Worm (Caenorhabditis elegans): ENCODE data around the gene otpl-3.
"Not testable (repeated sequence)": the region's sequence is repeated elsewhere in the genome, so short reads cannot be mapped to it uniquely, and the experiment has no call there.

The otpl-3 gene

DNA sequence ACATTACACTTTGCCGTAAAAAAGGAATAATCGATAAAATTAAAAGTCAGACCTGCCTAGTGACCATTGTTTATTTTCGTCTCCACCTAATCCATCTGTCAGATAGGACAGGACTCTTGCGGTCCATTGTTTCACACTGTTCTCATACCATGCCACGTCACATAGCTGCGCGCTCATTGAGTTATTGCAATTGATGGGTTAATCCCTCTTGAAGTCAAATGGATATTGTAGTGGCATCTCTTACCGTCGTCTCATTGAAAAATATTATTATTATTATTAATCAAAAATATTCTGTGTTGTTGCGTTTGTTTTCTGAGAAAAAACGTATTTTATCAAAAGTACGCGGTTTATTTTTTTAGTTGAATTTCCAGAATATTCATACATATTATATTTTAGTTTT lies 36.4 kb downstream of the otpl-3 start:
- TF ChIP-seq pha-4 (tag; optimal IDR thresholded peaks at IDR 0.05) (no peak), nhr-2 (tag; optimal IDR thresholded peaks at IDR 0.05) (peak; percentile 71)

DNA sequence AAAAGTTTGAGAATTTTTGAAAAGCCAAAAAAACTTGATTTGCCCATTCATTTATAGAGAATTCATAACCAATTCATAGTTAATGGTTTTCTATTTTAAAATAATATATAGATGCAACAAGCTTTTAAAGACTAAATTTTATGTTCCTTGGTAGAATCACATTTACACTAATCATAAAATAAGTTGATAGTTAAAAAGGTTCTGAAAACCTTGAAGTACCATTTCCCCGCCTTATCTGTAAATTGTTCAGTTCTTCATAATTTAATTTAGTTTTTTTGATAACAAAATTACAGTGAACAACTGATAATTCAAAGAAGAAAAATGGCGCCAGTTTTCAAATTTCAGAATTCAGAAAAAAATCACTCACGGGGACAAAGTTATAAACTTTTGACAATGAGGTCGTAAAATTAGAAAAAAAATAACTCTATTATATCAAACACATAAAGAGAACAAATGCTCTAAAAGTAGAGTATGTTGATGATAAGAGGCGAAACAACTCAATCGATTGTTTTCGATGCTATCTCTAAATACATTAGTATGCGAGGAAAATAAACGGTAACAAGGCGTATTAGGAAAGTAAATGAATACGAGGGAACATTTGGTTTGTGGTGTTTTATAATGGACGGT lies 39.2 kb downstream of the otpl-3 start, which contains the start of gene F41C6.7:
TSS of gene F41C6.7 (minus strand) at position 51 of the 627 bp plus-strand sequence.
- no peak for TF ChIP-seq zip-8 (tag; optimal IDR thresholded peaks at IDR 0.05)
- no peak for TF ChIP-seq tbx-8 (GFP tag; optimal IDR thresholded peaks at IDR 0.05)
- no peak for TF ChIP-seq lsy-2 (tag; optimal IDR thresholded peaks at IDR 0.05)
- TF ChIP-seq pha-4 (tag; optimal IDR thresholded peaks at IDR 0.05): no peak
- TF ChIP-seq ceh-39 (tag; optimal IDR thresholded peaks at IDR 0.05): no peak
- no peak for TF ChIP-seq unc-62 (GFP tag; optimal IDR thresholded peaks at IDR 0.05)
- TF ChIP-seq mep-1 (tag; optimal IDR thresholded peaks at IDR 0.05): no peak
- no peak for TF ChIP-seq lin-32 (GFP tag; optimal IDR thresholded peaks at IDR 0.05)
- TF ChIP-seq ceh-83 (GFP tag; optimal IDR thresholded peaks at IDR 0.05): no peak
- TF ChIP-seq flh-1 (GFP tag; optimal IDR thresholded peaks at IDR 0.05): no peak
- TF ChIP-seq unc-39 (tag; optimal IDR thresholded peaks at IDR 0.05): no peak
- no peak for TF ChIP-seq drap-1 (GFP tag; optimal IDR thresholded peaks at IDR 0.05)
- TF ChIP-seq ztf-11 (tag; optimal IDR thresholded peaks at IDR 0.05): no peak

DNA sequence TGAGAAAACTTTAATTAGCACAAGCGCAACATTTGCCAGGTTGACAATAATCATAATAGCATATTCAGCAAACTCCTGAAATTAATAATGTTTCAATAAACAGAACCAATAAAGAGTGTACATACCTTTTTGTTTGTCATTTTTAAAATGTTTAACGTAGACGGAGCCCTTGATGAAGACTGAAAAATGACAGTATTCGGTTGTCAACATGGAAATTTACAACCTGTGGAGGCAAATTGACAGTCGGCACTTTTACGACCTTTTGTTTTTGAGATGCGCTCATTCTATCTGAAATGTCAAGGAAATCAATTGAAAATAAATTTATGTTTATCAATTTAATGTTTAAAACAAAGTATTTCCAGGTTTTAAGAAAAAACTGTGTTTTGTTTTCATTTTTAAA lies 40.1 kb downstream of the otpl-3 start:
- TF ChIP-seq pha-4 (tag; optimal IDR thresholded peaks at IDR 0.05): no peak
- no peak for TF ChIP-seq unc-62 (GFP tag; optimal IDR thresholded peaks at IDR 0.05)
- no peak for TF ChIP-seq ham-2 (GFP tag; optimal IDR thresholded peaks at IDR 0.05)
- no peak for TF ChIP-seq unc-39 (tag; optimal IDR thresholded peaks at IDR 0.05)
- TF ChIP-seq hlh-1 (tag; optimal IDR thresholded peaks at IDR 0.05): no peak
- TF ChIP-seq ztf-11 (tag; optimal IDR thresholded peaks at IDR 0.05): no peak
- TF ChIP-seq nhr-12 (tag; optimal IDR thresholded peaks at IDR 0.05): no peak
- no peak for TF ChIP-seq elt-3 (tag; optimal IDR thresholded peaks at IDR 0.05)
- TF ChIP-seq M03D4.4 (tag; optimal IDR thresholded peaks at IDR 0.05): no peak
- no peak for TF ChIP-seq ceh-83 (GFP tag; optimal IDR thresholded peaks at IDR 0.05)
- no peak for TF ChIP-seq mls-2 (tag; optimal IDR thresholded peaks at IDR 0.05)
- TF ChIP-seq drap-1 (GFP tag; optimal IDR thresholded peaks at IDR 0.05): no peak
- TF ChIP-seq lin-13 (tag; optimal IDR thresholded peaks at IDR 0.05): no peak
- no peak for TF ChIP-seq ces-1 (GFP tag; optimal IDR thresholded peaks at IDR 0.05)
- TF ChIP-seq ceh-43 (GFP tag; optimal IDR thresholded peaks at IDR 0.05): no peak
- no peak for TF ChIP-seq nhr-28 (tag; optimal IDR thresholded peaks at IDR 0.05)
- TF ChIP-seq tbx-8 (GFP tag; optimal IDR thresholded peaks at IDR 0.05): no peak
- no peak for TF ChIP-seq blmp-1 (tag; optimal IDR thresholded peaks at IDR 0.05)
- no peak for TF ChIP-seq bed-3 (GFP tag; optimal IDR thresholded peaks at IDR 0.05)
- no peak for TF ChIP-seq mab-5 (tag; optimal IDR thresholded peaks at IDR 0.05)

DNA sequence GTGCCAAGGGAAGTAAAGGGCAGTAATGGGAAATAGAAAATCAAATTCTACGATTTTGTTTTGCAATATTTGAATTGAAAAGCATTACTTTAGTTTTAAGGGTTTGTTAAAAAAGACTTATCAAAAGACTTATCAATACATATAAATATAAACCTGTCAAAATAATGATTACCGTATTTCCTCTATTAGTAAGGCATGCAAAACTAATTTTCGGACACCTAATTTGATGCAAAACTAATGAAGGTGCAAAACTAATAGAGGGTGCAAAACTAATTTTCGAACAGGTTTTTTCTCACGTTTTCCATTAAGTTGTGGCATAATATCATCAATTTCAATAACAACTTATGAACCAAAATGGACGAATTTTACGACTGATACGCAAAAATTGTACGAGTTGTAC lies 42.8 kb downstream of the otpl-3 start, which contains the start of gene F41C6.6:
TSS of gene F41C6.6 (minus strand) at position 101 of the 400 bp plus-strand sequence.
- not testable (repeated sequence) for TF ChIP-seq lin-13 (tag; optimal IDR thresholded peaks at IDR 0.05); elt-1 (tag; optimal IDR thresholded peaks at IDR 0.05; ENCODE audit: borderline replicate concordance, insufficient read depth); zip-8 (tag; optimal IDR thresholded peaks at IDR 0.05)

DNA sequence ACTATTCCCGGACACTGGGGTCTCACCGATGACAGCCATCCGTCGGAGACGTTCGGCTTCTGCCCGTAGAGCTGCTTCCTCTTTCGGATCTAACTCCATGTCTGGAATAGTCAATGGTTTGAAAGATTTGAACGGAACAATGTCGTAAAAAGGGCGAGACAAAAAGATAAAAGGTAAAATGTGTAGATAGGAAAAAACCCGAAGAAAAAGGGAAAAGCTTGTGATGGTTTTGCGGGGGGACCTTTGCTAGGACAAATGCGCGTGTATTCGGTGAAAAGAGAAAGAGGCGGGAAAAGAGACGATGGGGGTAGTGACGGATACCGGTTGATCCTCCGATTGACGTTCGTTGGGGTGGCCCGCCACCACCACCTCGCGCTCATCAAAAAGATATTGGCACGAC lies 47.1 kb downstream of the otpl-3 start, which contains the start of gene col-173:
TSS of gene col-173 (minus strand) at position 101 of the 400 bp plus-strand sequence.
- TF ChIP-seq ceh-43 (GFP tag; optimal IDR thresholded peaks at IDR 0.05) (no peak), elt-1 (tag; optimal IDR thresholded peaks at IDR 0.05; ENCODE audit: borderline replicate concordance, insufficient read depth) (no peak)

DNA sequence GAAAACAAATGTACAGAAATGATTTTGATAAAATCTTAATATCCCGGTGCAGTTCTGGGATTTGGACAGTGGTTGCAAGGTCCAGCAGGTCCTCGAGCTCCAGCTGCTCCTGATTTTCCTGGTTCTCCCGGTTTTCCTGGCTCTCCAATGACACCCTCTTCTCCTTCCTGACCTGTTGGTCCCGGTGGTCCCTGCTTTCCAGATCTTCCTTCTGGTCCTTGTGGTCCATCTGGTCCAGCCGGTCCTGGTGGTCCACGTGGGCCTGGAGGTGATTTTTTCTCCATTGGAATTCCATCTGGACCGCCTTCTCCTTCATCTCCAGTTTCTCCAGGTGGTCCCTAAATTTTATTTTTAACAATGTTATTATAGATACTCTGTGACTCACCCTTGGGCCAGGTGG lies 49.3 kb downstream of the otpl-3 start:
- TF ChIP-seq nhr-76 (tag; optimal IDR thresholded peaks at IDR 0.05): no peak
- no peak for TF ChIP-seq ces-1 (GFP tag; optimal IDR thresholded peaks at IDR 0.05)
- TF ChIP-seq nhr-237 (tag; optimal IDR thresholded peaks at IDR 0.05): no peak
- no peak for TF ChIP-seq lin-13 (tag; optimal IDR thresholded peaks at IDR 0.05)
- TF ChIP-seq ham-2 (GFP tag; optimal IDR thresholded peaks at IDR 0.05): no peak
- TF ChIP-seq bed-3 (GFP tag; optimal IDR thresholded peaks at IDR 0.05): no peak
- no peak for TF ChIP-seq tbx-8 (GFP tag; optimal IDR thresholded peaks at IDR 0.05)
- no peak for TF ChIP-seq nhr-12 (tag; optimal IDR thresholded peaks at IDR 0.05)
- TF ChIP-seq ceh-83 (GFP tag; optimal IDR thresholded peaks at IDR 0.05): no peak
- TF ChIP-seq M03D4.4 (tag; optimal IDR thresholded peaks at IDR 0.05): no peak
- TF ChIP-seq ztf-11 (tag; optimal IDR thresholded peaks at IDR 0.05): no peak
- no peak for TF ChIP-seq elt-1 (tag; optimal IDR thresholded peaks at IDR 0.05; ENCODE audit: borderline replicate concordance, insufficient read depth)
- TF ChIP-seq mep-1 (tag; optimal IDR thresholded peaks at IDR 0.05): no peak
- TF ChIP-seq ceh-43 (GFP tag; optimal IDR thresholded peaks at IDR 0.05): no peak
- TF ChIP-seq zip-8 (tag; optimal IDR thresholded peaks at IDR 0.05): no peak
- TF ChIP-seq lin-32 (GFP tag; optimal IDR thresholded peaks at IDR 0.05): no peak
- TF ChIP-seq cnd-1 (tag; optimal IDR thresholded peaks at IDR 0.05): no peak
- no peak for TF ChIP-seq drap-1 (GFP tag; optimal IDR thresholded peaks at IDR 0.05)
- no peak for TF ChIP-seq pha-4 (tag; optimal IDR thresholded peaks at IDR 0.05)
